Worm (Caenorhabditis elegans): ENCODE data around the gene Y60A3A.23.

The Y60A3A.23 gene

ce11 chrV:20037287-20037686 lies 29.7 kb downstream of the Y60A3A.23 start, which contains the start of gene Y113G7A.16:
TSS of gene Y113G7A.16 (plus strand) at chrV:20037587.
- peak; percentile 21 for TF ChIP-seq nhr-85 (tag)
- TF ChIP-seq hlh-17 (GFP tag; optimal IDR thresholded peaks at IDR 0.05; ENCODE audit: borderline replicate concordance): no peak
- TF ChIP-seq pag-3 (tag; optimal IDR thresholded peaks at IDR 0.05; ENCODE audit: borderline replicate concordance, insufficient read depth): no peak
- TF ChIP-seq tlp-1 (tag; optimal IDR thresholded peaks at IDR 0.05): no peak
- no peak for TF ChIP-seq ceh-90 (tag; optimal IDR thresholded peaks at IDR 0.05)

ce11 chrV:20047310-20047709 lies 39.7 kb downstream of the Y60A3A.23 start, which contains the start of gene spe-19:
TSS of gene spe-19 (minus strand) at chrV:20047410.
- TF ChIP-seq irx-1 (tag; optimal IDR thresholded peaks at IDR 0.05) (no peak), snu-23 (GFP tag; optimal IDR thresholded peaks at IDR 0.05) (no peak), lin-15B (tag; optimal IDR thresholded peaks at IDR 0.05) (no peak), nhr-11 (tag; optimal IDR thresholded peaks at IDR 0.05) (no peak), isw-1 (GFP tag; IDR thresholded peaks at IDR 0.05) (no peak), alr-1 (tag; optimal IDR thresholded peaks at IDR 0.05; ENCODE audit: borderline replicate concordance) (no peak), hlh-4 (tag; optimal IDR thresholded peaks at IDR 0.05) (no peak), elt-2 (tag; optimal IDR thresholded peaks at IDR 0.05) (no peak), nhr-47 (tag; optimal IDR thresholded peaks at IDR 0.05) (no peak), skn-1 (tag; optimal IDR thresholded peaks at IDR 0.05) (no peak), C16A3.4 (tag; optimal IDR thresholded peaks at IDR 0.05) (no peak), nhr-71 (tag; optimal IDR thresholded peaks at IDR 0.05) (no peak), unc-130 (tag; optimal IDR thresholded peaks at IDR 0.05) (no peak), xbp-1 (tag; optimal IDR thresholded peaks at IDR 0.05) (no peak), lsy-2 (tag; optimal IDR thresholded peaks at IDR 0.05) (no peak)

DNA sequence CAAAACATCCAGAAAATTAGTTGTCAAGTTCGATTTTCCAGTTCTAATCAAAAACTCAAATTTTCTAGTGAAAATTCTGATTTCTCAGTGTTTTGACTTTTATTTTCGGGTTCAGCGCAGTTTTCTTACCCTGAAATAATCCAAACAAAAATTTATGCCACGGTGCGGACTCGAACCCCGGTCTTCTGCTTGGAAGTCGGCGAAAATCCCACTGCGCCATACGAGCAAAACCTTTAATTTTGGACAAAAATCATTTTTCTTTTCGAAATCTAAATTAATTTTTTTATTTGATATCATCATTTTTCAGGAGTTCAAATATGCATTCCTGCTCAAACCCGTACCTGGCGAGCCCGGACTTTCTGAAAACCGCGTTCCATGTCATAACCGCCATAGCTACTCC lies 41.5 kb downstream of the Y60A3A.23 start, which contains the start of gene srh-233:
TSS of gene srh-233 (plus strand) at position 301 of the 400 bp plus-strand sequence.
- TF ChIP-seq isw-1 (GFP tag; IDR thresholded peaks at IDR 0.05): no peak
- no peak for TF ChIP-seq vab-15 (tag; optimal IDR thresholded peaks at IDR 0.05)
- TF ChIP-seq mdl-1 (tag; optimal IDR thresholded peaks at IDR 0.05): no peak
- TF ChIP-seq nhr-28 (tag; optimal IDR thresholded peaks at IDR 0.05): no peak
- no peak for TF ChIP-seq lir-3 (tag; optimal IDR thresholded peaks at IDR 0.05; ENCODE audit: poor library complexity)
- no peak for TF ChIP-seq Y116A8C.19 (tag; optimal IDR thresholded peaks at IDR 0.05; ENCODE audit: borderline replicate concordance)
- TF ChIP-seq C34B4.2 (tag; optimal IDR thresholded peaks at IDR 0.05): no peak
- TF ChIP-seq pag-3 (tag; optimal IDR thresholded peaks at IDR 0.05; ENCODE audit: borderline replicate concordance, insufficient read depth): no peak
- no peak for TF ChIP-seq F16B12.6 (tag; optimal IDR thresholded peaks at IDR 0.05)
- TF ChIP-seq nhr-71 (tag; optimal IDR thresholded peaks at IDR 0.05): no peak
- no peak for TF ChIP-seq snpc-4 (tag; optimal IDR thresholded peaks at IDR 0.05)
- no peak for TF ChIP-seq aly-2 (tag; optimal IDR thresholded peaks at IDR 0.05)
- TF ChIP-seq lin-13 (GFP tag; optimal IDR thresholded peaks at IDR 0.05): no peak
- TF ChIP-seq zip-4 (GFP tag; optimal IDR thresholded peaks at IDR 0.05): no peak
- TF ChIP-seq nhr-12 (tag; optimal IDR thresholded peaks at IDR 0.05): no peak
- TF ChIP-seq alr-1 (tag; optimal IDR thresholded peaks at IDR 0.05; ENCODE audit: borderline replicate concordance): no peak
- no peak for TF ChIP-seq efl-3 (GFP tag; optimal IDR thresholded peaks at IDR 0.05)
- TF ChIP-seq hlh-17 (GFP tag; optimal IDR thresholded peaks at IDR 0.05; ENCODE audit: borderline replicate concordance): no peak
- TF ChIP-seq ceh-88 (GFP tag; IDR thresholded peaks at IDR 0.05): no peak

All from whole organism, L1 larva.